Worm (Caenorhabditis elegans) whole organism, L3 larva: ENCODE data around the gene R05F9.9.
"Not testable (repeated sequence)": the region's sequence is repeated elsewhere in the genome, so short reads cannot be mapped to it uniquely, and the experiment has no call there.

Source experiments
- ZK546.5 ChIP-seq: sonication (generic microtip); optimal IDR thresholded peaks from 2 replicates; lab custom pipeline; 2017; ENCODE audit warnings: missing biosample characterization, missing genetic modification characterization
- aly-2 ChIP-seq: fragments of 150-350 bp; optimal IDR thresholded peaks from 2 replicates; lab custom pipeline; 2014; ENCODE audit warnings: missing biosample characterization, missing genetic modification characterization
- ama-1 ChIP-seq: fragments of 150-350 bp; optimal IDR thresholded peaks from 2 replicates; lab custom pipeline; 2018
- ceh-28 ChIP-seq: fragments of 150-350 bp; optimal IDR thresholded peaks from 2 replicates; lab custom pipeline; 2014; ENCODE audit warnings: missing biosample characterization, missing genetic modification reagents, missing genetic modification characterization
- ceh-82 ChIP-seq: fragments of 150-350 bp; optimal IDR thresholded peaks from 2 replicates; lab custom pipeline; 2014; ENCODE audit warnings: missing biosample characterization, missing genetic modification characterization
- ceh-9 ChIP-seq: sonication (generic microtip); optimal IDR thresholded peaks from 2 replicates; lab custom pipeline; 2018; ENCODE audit warnings: missing biosample characterization, missing genetic modification characterization
- egl-5 ChIP-seq: fragments of 150-350 bp; optimal IDR thresholded peaks from 2 replicates; lab custom pipeline; 2017; ENCODE audit warnings: missing biosample characterization, missing genetic modification reagents, missing genetic modification characterization, inconsistent platforms
- elt-2 ChIP-seq: sonication (generic microtip); optimal IDR thresholded peaks from 2 replicates; lab custom pipeline; 2016; ENCODE audit warnings: missing genetic modification reagents, mild to moderate bottlenecking, missing genetic modification characterization, missing compliant biosample characterization
- elt-3 ChIP-seq, 3 experiments: fragments of 150-350 bp in 1 of 3; sonication (generic microtip) in 2 of 3; optimal IDR thresholded peaks; 2 replicates in 2 of 3; 4 replicates in 1 of 3; lab custom pipeline; 2014 to 2017; ENCODE audit warnings: missing biosample characterization in 3 of 3, missing genetic modification characterization in 3 of 3
- eor-1 ChIP-seq, 2 experiments: fragments of 150-350 bp; optimal IDR thresholded peaks; 2 replicates each; lab custom pipeline; 2014 to 2018; ENCODE audit warnings: missing biosample characterization in 2 of 2, missing genetic modification characterization in 2 of 2
- fkh-10 ChIP-seq: sonication (generic microtip); optimal IDR thresholded peaks from 2 replicates; lab custom pipeline; 2017; ENCODE audit warnings: missing biosample characterization, missing genetic modification reagents, missing genetic modification characterization
- fos-1 ChIP-seq: fragments of 150-350 bp; optimal IDR thresholded peaks from 2 replicates; lab custom pipeline; 2014; ENCODE audit warnings: missing biosample characterization, missing genetic modification characterization
- hmg-11 ChIP-seq: sonication (generic microtip); optimal IDR thresholded peaks from 2 replicates; lab custom pipeline; 2016; ENCODE audit warnings: missing genetic modification characterization, missing compliant biosample characterization
- jun-1 ChIP-seq: fragments of 150-350 bp; optimal IDR thresholded peaks from 2 replicates; lab custom pipeline; 2014; ENCODE audit warnings: missing biosample characterization, missing genetic modification reagents, missing genetic modification characterization
- lin-39 ChIP-seq: fragments of 150-350 bp; optimal IDR thresholded peaks from 2 replicates; lab custom pipeline; 2018; ENCODE audit warnings: missing biosample characterization, missing genetic modification reagents, missing genetic modification characterization
- nfya-1 ChIP-seq: sonication (generic microtip); optimal IDR thresholded peaks from 2 replicates; lab custom pipeline; 2017; ENCODE audit warnings: missing genetic modification characterization, mild to moderate bottlenecking, missing compliant biosample characterization, antibody characterized with exemption, moderate library complexity; ENCODE audit not compliant: insufficient read depth
- nhr-12 ChIP-seq: fragments of 150-350 bp; optimal IDR thresholded peaks from 2 replicates; lab custom pipeline; 2014; ENCODE audit warnings: missing biosample characterization, missing genetic modification characterization
- nhr-23 ChIP-seq: fragments of 150-350 bp; optimal IDR thresholded peaks from 2 replicates; lab custom pipeline; 2014; ENCODE audit warnings: missing biosample characterization, missing genetic modification reagents, missing genetic modification characterization
- nhr-25 ChIP-seq: sonication (generic microtip); optimal IDR thresholded peaks from 2 replicates; lab custom pipeline; 2017; ENCODE audit warnings: missing biosample characterization, missing genetic modification characterization
- nhr-28 ChIP-seq: fragments of 150-350 bp; optimal IDR thresholded peaks from 2 replicates; lab custom pipeline; 2014; ENCODE audit warnings: missing biosample characterization, missing genetic modification characterization
- nhr-43 ChIP-seq: sonication (generic microtip); optimal IDR thresholded peaks from 2 replicates; lab custom pipeline; 2016; ENCODE audit warnings: mild to moderate bottlenecking, missing genetic modification characterization, missing compliant biosample characterization; ENCODE audit not compliant: poor library complexity, severe bottlenecking
- pha-4 ChIP-seq: fragments of 150-350 bp; optimal IDR thresholded peaks from 2 replicates; lab custom pipeline; 2014; ENCODE audit warnings: missing biosample characterization, missing genetic modification reagents, missing genetic modification characterization
- pqm-1 ChIP-seq: fragments of 150-350 bp; optimal IDR thresholded peaks from 2 replicates; lab custom pipeline; 2017; ENCODE audit warnings: missing biosample characterization, missing genetic modification characterization, inconsistent platforms
- skn-1 ChIP-seq: fragments of 150-350 bp; optimal IDR thresholded peaks from 2 replicates; lab custom pipeline; 2014; ENCODE audit warnings: missing biosample characterization, missing genetic modification characterization
- snpc-4 ChIP-seq: fragments of 150-350 bp; optimal IDR thresholded peaks from 2 replicates; lab custom pipeline; 2014; ENCODE audit warnings: missing biosample characterization, missing genetic modification characterization
- unc-39 ChIP-seq: sonication (generic microtip); optimal IDR thresholded peaks from 4 replicates; lab custom pipeline; 2017; ENCODE audit warnings: missing biosample characterization, missing genetic modification characterization
- unc-62 ChIP-seq: fragments of 150-350 bp; sonication (generic microtip); optimal IDR thresholded peaks from 4 replicates; lab custom pipeline; 2014; ENCODE audit warnings: missing biosample characterization, missing genetic modification reagents, missing genetic modification characterization
- zag-1 ChIP-seq: fragments of 150-350 bp; optimal IDR thresholded peaks from 2 replicates; lab custom pipeline; 2014; ENCODE audit warnings: missing biosample characterization, missing genetic modification characterization
- ztf-11 ChIP-seq: fragments of 150-350 bp; optimal IDR thresholded peaks from 2 replicates; lab custom pipeline; 2014; ENCODE audit warnings: missing biosample characterization, missing genetic modification characterization

R05F9.9 gene

DNA sequence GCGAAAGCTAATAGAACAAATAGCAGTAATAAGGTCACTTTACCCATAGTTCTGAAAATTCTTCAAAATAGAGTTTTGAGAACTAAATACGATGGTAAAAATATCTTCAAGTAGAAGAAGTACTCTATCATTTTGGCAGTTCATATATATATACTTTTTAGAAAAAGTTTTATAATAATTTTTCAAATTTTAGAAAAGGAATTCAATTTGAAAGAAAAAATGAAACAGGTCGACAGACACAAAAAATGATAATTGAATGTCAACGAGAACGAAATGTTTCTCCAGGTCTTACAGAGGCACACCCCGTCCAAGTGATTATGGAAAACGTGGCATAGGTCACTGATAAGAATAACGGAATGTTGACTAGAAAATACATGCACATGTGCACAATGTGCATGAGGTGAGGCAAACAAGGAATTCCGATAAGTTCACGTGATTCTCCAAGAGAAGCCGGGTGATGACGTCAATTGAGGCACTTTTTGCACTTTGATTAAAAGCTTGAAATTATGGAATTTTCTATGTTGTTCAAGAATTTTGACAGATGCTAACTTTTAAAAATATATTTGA, 23.4 kb upstream of the R05F9.9 start, which contains the start of gene aagr-2:
TSS of gene aagr-2 (minus strand) at position 51 of the 567 bp plus-strand sequence.
- TF ChIP-seq nhr-28 (tag; lab: Kevin White, UChicago) (no peak), elt-2 (tag; lab: Kevin White, UChicago) (peak; percentile 100), ceh-9 (tag; lab: Kevin White, UChicago) (no peak), ama-1 (lab: Kevin White, UChicago) (no peak), jun-1 (tag; lab: Kevin White, UChicago) (peak; percentile 76), nfya-1 (tag; lab: Kevin White, UChicago) (no peak), fos-1 (tag; lab: Kevin White, UChicago) (no peak), ceh-28 (tag; lab: Kevin White, UChicago) (no peak), ceh-82 (tag; lab: Kevin White, UChicago) (no peak), pha-4 (peak; percentile 74), ZK546.5 (tag; lab: Kevin White, UChicago) (no peak), pqm-1 (peak; percentile 96), eor-1 (tag; optimal IDR thresholded peaks at IDR 0.05; lab: Kevin White, UChicago) (no peak), unc-39 (tag; lab: Kevin White, UChicago) (no peak), nhr-25 (tag; lab: Kevin White, UChicago) (no peak), fkh-10 (GFP tag; lab: Kevin White, UChicago) (no peak), hmg-11 (tag; lab: Kevin White, UChicago) (no peak), egl-5 (tag; lab: Kevin White, UChicago) (no peak)

DNA sequence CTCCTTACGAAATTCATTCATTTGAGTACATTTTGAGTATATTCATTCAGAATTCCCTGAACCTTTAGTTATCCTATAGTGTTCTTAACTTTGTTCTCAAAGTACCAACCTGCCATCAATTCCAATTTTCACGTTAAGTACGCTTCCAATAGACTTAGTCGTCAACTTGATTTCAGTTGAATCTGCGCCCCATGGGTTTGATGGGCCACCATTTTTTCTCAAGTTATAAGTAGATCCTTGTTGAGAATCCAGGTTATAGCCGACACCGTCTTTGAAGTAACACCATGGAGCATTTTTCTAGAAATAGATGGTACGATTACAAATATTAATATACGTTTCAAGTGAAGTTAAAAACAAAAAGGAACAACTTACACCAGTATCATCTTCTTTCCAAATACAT, 22.8 kb upstream of the R05F9.9 start:
- TF ChIP-seq nfya-1 (tag; lab: Kevin White, UChicago) (no peak), ceh-82 (tag; lab: Kevin White, UChicago) (no peak), ama-1 (lab: Kevin White, UChicago) (no peak), nhr-23 (tag; lab: Kevin White, UChicago) (no peak), skn-1 (tag; lab: Kevin White, UChicago) (no peak), eor-1 (tag; optimal IDR thresholded peaks at IDR 0.05; lab: Kevin White, UChicago) (no peak), nhr-12 (tag; lab: Kevin White, UChicago) (no peak), snpc-4 (tag; lab: Kevin White, UChicago) (no peak), jun-1 (tag; lab: Kevin White, UChicago) (no peak), nhr-43 (tag; lab: Kevin White, UChicago) (no peak), elt-2 (tag; lab: Kevin White, UChicago) (no peak), pqm-1 (no peak), elt-3 (tag; optimal IDR thresholded peaks at IDR 0.05; lab: Kevin White, UChicago) (no peak)

DNA sequence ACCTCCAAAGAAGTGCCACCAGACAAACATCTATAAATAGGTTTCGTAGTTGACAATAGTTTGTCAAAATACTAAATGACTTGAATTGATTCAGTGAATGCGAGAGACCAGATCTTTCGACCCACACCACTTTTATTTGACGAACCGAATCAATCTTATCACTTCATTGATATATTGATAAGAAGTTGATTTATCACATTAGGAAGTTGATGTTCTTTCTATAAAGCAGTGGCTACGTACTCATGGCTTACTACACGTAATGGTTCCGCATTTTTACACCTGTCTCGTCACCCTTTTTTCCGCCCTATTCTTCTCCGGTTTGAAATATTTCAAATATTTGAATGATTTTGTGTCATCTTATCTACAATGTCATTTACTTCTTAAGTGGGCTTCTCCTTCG, 18.7 kb upstream of the R05F9.9 start:
- TF ChIP-seq ceh-82 (tag; lab: Kevin White, UChicago) (no peak), unc-62 (no peak), nhr-25 (tag; lab: Kevin White, UChicago) (peak; percentile 11), pqm-1 (peak; percentile 32), elt-2 (tag; lab: Kevin White, UChicago) (peak; percentile 80)

DNA sequence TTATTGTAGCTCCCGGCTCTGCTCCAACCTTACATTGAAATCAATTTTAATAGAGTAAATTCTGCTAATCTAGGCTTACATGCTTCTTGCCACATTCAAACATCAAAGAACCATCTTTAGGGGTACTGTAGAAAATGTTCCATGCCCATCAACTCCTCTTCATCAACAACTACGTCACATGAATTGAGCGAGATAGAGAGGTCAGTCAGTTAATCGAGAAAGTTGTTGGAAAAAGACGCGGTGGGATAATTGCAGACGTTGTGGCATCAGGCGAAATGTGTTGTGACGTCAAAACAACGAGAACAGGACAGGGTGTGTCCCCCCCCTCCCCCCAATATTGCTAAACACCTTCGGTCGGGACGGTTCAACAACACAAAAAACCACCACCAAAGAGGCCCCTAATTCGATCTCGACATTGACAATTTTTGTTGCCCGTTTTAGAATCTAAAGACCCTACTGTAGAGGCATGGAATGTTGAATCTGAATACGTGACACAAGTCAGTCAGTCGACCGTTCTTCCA, 16.7 kb upstream of the R05F9.9 start:
- TF ChIP-seq nhr-25 (tag; lab: Kevin White, UChicago) (peak; percentile 32), fos-1 (tag; lab: Kevin White, UChicago) (no peak)

DNA sequence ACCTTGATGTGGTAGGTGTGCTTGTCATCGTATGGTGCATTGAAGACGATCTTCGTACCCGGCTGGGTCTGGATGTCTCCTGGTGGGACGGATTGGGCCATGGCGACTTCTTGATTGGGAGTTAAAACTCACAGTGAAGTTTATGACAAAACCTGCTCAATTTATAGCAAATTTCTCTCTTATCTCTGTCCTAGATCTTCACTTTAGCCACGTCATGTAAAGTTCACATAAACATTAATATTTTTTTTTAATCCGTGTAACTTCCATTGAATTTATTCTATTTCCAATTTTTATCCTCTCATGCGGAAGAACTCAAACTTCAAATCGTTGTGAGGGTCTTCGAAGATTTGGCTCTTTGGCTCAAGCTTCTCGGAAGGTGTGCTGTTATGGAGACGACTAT, 14.6 kb upstream of the R05F9.9 start, which contains the start of gene msp-31:
TSS of gene msp-31 (minus strand) at position 101 of the 400 bp plus-strand sequence.
- TF ChIP-seq fos-1, egl-5, ztf-11 (tag; lab: Kevin White, UChicago): not testable (repeated sequence)

DNA sequence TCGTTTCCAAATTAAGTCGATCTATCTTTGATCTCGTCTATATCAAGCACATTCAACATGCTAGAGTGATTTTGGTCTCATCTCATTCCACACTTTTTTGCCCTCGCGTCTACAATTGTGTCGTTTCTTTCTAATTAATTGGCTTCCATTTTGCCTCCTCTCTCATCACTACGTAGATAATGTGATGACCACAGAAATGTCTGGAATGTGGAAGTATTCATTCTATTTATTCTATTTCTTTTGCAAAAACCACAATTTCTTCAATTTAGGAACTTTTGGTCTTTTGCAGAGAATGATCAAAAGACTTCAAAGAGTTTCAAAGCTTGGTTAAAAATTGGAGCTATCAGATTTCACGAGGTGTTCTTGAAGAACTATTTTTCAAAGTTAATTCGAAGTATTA, 13.7 kb upstream of the R05F9.9 start:
- TF ChIP-seq fos-1 (tag; lab: Kevin White, UChicago) (no peak), zag-1 (tag; lab: Kevin White, UChicago) (no peak), lin-39 (tag; lab: Kevin White, UChicago) (no peak), ZK546.5 (tag; lab: Kevin White, UChicago) (no peak), aly-2 (tag; lab: Kevin White, UChicago) (no peak)
